Worm (Caenorhabditis elegans): ENCODE data around the gene dnj-2.

DNA sequence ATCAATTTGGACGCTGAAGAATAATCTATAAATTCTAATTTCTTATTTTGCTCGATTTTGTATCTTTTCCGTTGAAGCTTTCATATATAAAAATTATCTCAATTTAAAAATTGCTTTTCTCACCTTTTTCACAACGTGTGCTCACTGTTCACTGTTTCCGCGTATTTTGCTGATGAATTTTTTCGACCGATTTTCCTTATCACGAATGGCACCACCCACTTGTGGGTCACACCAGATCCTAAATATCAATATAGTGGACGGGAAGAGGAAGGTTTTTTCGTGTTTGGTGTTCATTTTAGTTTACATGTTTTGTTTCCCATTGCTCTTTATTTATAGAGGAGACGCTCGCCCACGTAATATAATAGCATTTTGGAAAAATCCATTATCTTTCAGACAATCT, 1.9 kb upstream of the dnj-2 start:
- TF ChIP-seq lin-13 (tag; optimal IDR thresholded peaks at IDR 0.05), result no peak
- no peak for TF ChIP-seq unc-120 (tag; optimal IDR thresholded peaks at IDR 0.05; ENCODE audit: poor library complexity, severe bottlenecking)
